Fruit fly (Drosophila melanogaster) Kc167 (cell line): ENCODE data around the gene GckIII.

Experiments
- Myc ChIP-seq: fragments of >200 bp; optimal IDR thresholded peaks from 2 replicates; lab custom pipeline; 2017; ENCODE audit warnings: missing external identifiers
- h ChIP-seq: fragments of >200 bp; optimal IDR thresholded peaks from 3 replicates; lab custom pipeline; 2018; ENCODE audit warnings: missing external identifiers
- insv ChIP-seq: fragments of >200 bp; optimal IDR thresholded peaks from 3 replicates; lab custom pipeline; 2018; ENCODE audit warnings: missing external identifiers

dm6 chr3R:17061736-17062371, 23.5 kb upstream of the GckIII start:
- TF ChIP-seq insv (lab: Kevin White, UChicago) = no peak
- TF ChIP-seq h (lab: Kevin White, UChicago) = no peak
- no peak for TF ChIP-seq Myc
